Fruit fly (Drosophila melanogaster) whole organism, prepupa: ENCODE measurements around the gene shakB.

Source experiments
- Blimp-1 ChIP-seq: fragments of 200-800 bp; sonication (Bioruptor generic); optimal IDR thresholded peaks from 3 replicates; lab custom pipeline; 2017; ENCODE audit warnings: missing biosample characterization, missing genetic modification characterization, mild to moderate bottlenecking, moderate library complexity, missing genetic modification reagents
- CG3032 ChIP-seq: fragments of 200-800 bp; optimal IDR thresholded peaks from 2 replicates; lab custom pipeline; 2019; ENCODE audit warnings: missing biosample characterization, mild to moderate bottlenecking, missing genetic modification characterization, moderate library complexity
- Ets96B ChIP-seq: fragments of 200-800 bp; optimal IDR thresholded peaks from 2 replicates; lab custom pipeline; 2019; ENCODE audit warnings: missing biosample characterization, mild to moderate bottlenecking, missing genetic modification characterization, moderate library complexity
- Hr4 ChIP-seq: fragments of 200-800 bp; sonication (Bioruptor generic); optimal IDR thresholded peaks from 3 replicates; lab custom pipeline; 2016; ENCODE audit warnings: missing biosample characterization, missing genetic modification characterization
- cyc ChIP-seq: fragments of 200-800 bp; sonication (Bioruptor generic); optimal IDR thresholded peaks from 3 replicates; lab custom pipeline; 2016; ENCODE audit warnings: missing biosample characterization, missing genetic modification characterization
- dsx ChIP-seq: fragments of 200-800 bp; optimal IDR thresholded peaks from 3 replicates; lab custom pipeline; 2019; ENCODE audit warnings: missing biosample characterization, mild to moderate bottlenecking, missing genetic modification characterization, moderate library complexity; ENCODE audit not compliant: poor library complexity, severe bottlenecking
- net ChIP-seq: fragments of 200-800 bp; sonication (Bioruptor generic); optimal IDR thresholded peaks from 3 replicates; lab custom pipeline; 2016; ENCODE audit warnings: missing biosample characterization, missing genetic modification characterization
- svp ChIP-seq: fragments of 200-800 bp; sonication (Bioruptor generic); peaks from one replicate; lab custom pipeline; 2016; ENCODE audit warnings: missing biosample characterization, missing genetic modification characterization

dm6 chrX:20724475-20724874, 202.4 kb downstream of the shakB start:
- TF ChIP-seq CG3032 (tag; lab: Kevin White, UChicago) (no peak), Blimp-1 (GFP tag; lab: Kevin White, UChicago) (no peak), net (GFP tag; lab: Kevin White, UChicago) (no peak), cyc (GFP tag; lab: Kevin White, UChicago) (no peak), Ets96B (tag; lab: Kevin White, UChicago) (no peak), svp (GFP tag; lab: Kevin White, UChicago) (no peak), dsx (no peak), Hr4 (no peak)
